Worm (Caenorhabditis elegans): Measurements from ENCODE around the gene M162.5.

M162.5 gene

ce11 chrV:19756253-19756652 is 4.6 kb upstream of the M162.5 start, which contains the start of gene W04E12.9:
Gene W04E12.9 (plus strand): TSS chrV:19756553.
- TF ChIP-seq nhr-10 (tag; optimal IDR thresholded peaks at IDR 0.05) (no peak), lin-13 (GFP tag; optimal IDR thresholded peaks at IDR 0.05) (no peak), nhr-12 (tag; optimal IDR thresholded peaks at IDR 0.05) (no peak), dmd-4 (tag; optimal IDR thresholded peaks at IDR 0.05) (no peak), sma-3 (GFP tag; optimal IDR thresholded peaks at IDR 0.05) (no peak), ama-1 (optimal IDR thresholded peaks at IDR 0.05) (no peak), mab-5 (tag; optimal IDR thresholded peaks at IDR 0.05) (no peak)

ce11 chrV:19759282-19759681 is 1.6 kb upstream of the M162.5 start:
- TF ChIP-seq mbf-1 (tag; optimal IDR thresholded peaks at IDR 0.05) (no peak), skn-1 (tag; optimal IDR thresholded peaks at IDR 0.05) (no peak), unc-62 (GFP tag; optimal IDR thresholded peaks at IDR 0.05) (no peak), ceh-82 (tag; optimal IDR thresholded peaks at IDR 0.05) (no peak), egl-27 (tag; optimal IDR thresholded peaks at IDR 0.05) (no peak), lin-13 (GFP tag; optimal IDR thresholded peaks at IDR 0.05) (no peak), Y55F3AM.14 (GFP tag; optimal IDR thresholded peaks at IDR 0.05) (no peak), peb-1 (tag; optimal IDR thresholded peaks at IDR 0.05) (no peak), nhr-6 (tag; optimal IDR thresholded peaks at IDR 0.05) (no peak), crh-2 (tag; optimal IDR thresholded peaks at IDR 0.05) (no peak), nhr-25 (tag; optimal IDR thresholded peaks at IDR 0.05) (no peak)

ce11 chrV:19767719-19768118 is 6.9 kb downstream of the M162.5 start:
- TF ChIP-seq nhr-23 (tag; optimal IDR thresholded peaks at IDR 0.05) (no peak), ztf-11 (tag; optimal IDR thresholded peaks at IDR 0.05) (no peak), nhr-21 (tag; optimal IDR thresholded peaks at IDR 0.05) (no peak), Y55F3AM.14 (GFP tag; optimal IDR thresholded peaks at IDR 0.05) (no peak), dmd-4 (tag; optimal IDR thresholded peaks at IDR 0.05) (no peak), lin-13 (GFP tag; optimal IDR thresholded peaks at IDR 0.05) (no peak), skn-1 (tag; optimal IDR thresholded peaks at IDR 0.05) (no peak), ceh-82 (tag; optimal IDR thresholded peaks at IDR 0.05) (no peak), ama-1 (optimal IDR thresholded peaks at IDR 0.05) (no peak), ztf-4 (tag; optimal IDR thresholded peaks at IDR 0.05) (no peak), crh-2 (tag; optimal IDR thresholded peaks at IDR 0.05) (no peak), mab-5 (tag; optimal IDR thresholded peaks at IDR 0.05) (no peak), elt-1 (tag; optimal IDR thresholded peaks at IDR 0.05) (no peak), mdl-1 (tag; optimal IDR thresholded peaks at IDR 0.05) (no peak), unc-39 (tag; optimal IDR thresholded peaks at IDR 0.05) (no peak), nhr-10 (tag; optimal IDR thresholded peaks at IDR 0.05) (no peak), nhr-237 (tag; optimal IDR thresholded peaks at IDR 0.05) (no peak), egl-27 (tag; optimal IDR thresholded peaks at IDR 0.05) (no peak)

- no peak for TF ChIP-seq ZK546.5 (tag; optimal IDR thresholded peaks at IDR 0.05)
- no peak for TF ChIP-seq nhr-12 (tag; optimal IDR thresholded peaks at IDR 0.05)
Observed at ce11 chrV:19771660-19772059, 10.8 kb downstream of the M162.5 start, which contains the start of gene M162.15. Gene M162.15 (minus strand): TSS chrV:19771760.

ce11 chrV:19777227-19777626 is 16.4 kb downstream of the M162.5 start, which contains the start of gene fbxa-118:
Gene fbxa-118 (minus strand): TSS chrV:19777327.
- no peak for TF ChIP-seq Y55F3AM.14 (GFP tag; optimal IDR thresholded peaks at IDR 0.05)
- no peak for TF ChIP-seq aly-2 (tag; optimal IDR thresholded peaks at IDR 0.05)
- no peak for TF ChIP-seq nhr-25 (tag; optimal IDR thresholded peaks at IDR 0.05)
- no peak for TF ChIP-seq unc-62 (GFP tag; optimal IDR thresholded peaks at IDR 0.05)
- TF ChIP-seq unc-55 (GFP tag; optimal IDR thresholded peaks at IDR 0.05) = no peak
- TF ChIP-seq ZK546.5 (tag; optimal IDR thresholded peaks at IDR 0.05) = no peak
- TF ChIP-seq sem-4 (tag; optimal IDR thresholded peaks at IDR 0.05) = no peak
- no peak for TF ChIP-seq nhr-237 (tag; optimal IDR thresholded peaks at IDR 0.05)
- TF ChIP-seq sma-3 (GFP tag; optimal IDR thresholded peaks at IDR 0.05) = no peak
- TF ChIP-seq sma-9 (GFP tag; optimal IDR thresholded peaks at IDR 0.05) = no peak
- TF ChIP-seq sma-9 (tag; optimal IDR thresholded peaks at IDR 0.05) = no peak

ce11 chrV:19778608-19779007 is 17.8 kb downstream of the M162.5 start, which contains the start of gene fbxa-194:
Gene fbxa-194 (minus strand): TSS chrV:19778708.
- TF ChIP-seq mdl-1 (tag; optimal IDR thresholded peaks at IDR 0.05) = no peak
- TF ChIP-seq blmp-1 (tag; optimal IDR thresholded peaks at IDR 0.05; ENCODE audit: insufficient read depth) = no peak
- no peak for TF ChIP-seq nhr-25 (tag; optimal IDR thresholded peaks at IDR 0.05)
- no peak for TF ChIP-seq nhr-23 (tag; optimal IDR thresholded peaks at IDR 0.05)
- no peak for TF ChIP-seq F13H6.1 (tag; optimal IDR thresholded peaks at IDR 0.05)
- TF ChIP-seq nhr-10 (tag; optimal IDR thresholded peaks at IDR 0.05) = no peak
- TF ChIP-seq peb-1 (tag; optimal IDR thresholded peaks at IDR 0.05) = no peak

All from whole organism, L2 larva.